Fruit fly (Drosophila melanogaster) whole organism, adult: ENCODE data around the gene sgl.
A peak's percentile ranks its signal among the peaks of the same experiment; 100 is the strongest.

Source experiments
- CG11617 ChIP-seq: fragments of 200-800 bp; sonication (Bioruptor generic); optimal IDR thresholded peaks from 2 replicates; lab custom pipeline; 2017; ENCODE audit warnings: mild to moderate bottlenecking, missing biosample characterization, missing genetic modification reagents, missing genetic modification characterization
- CG12768 ChIP-seq: fragments of 200-800 bp; sonication (Bioruptor generic); optimal IDR thresholded peaks from 2 replicates; lab custom pipeline; 2017; ENCODE audit warnings: missing biosample characterization, missing genetic modification characterization, mild to moderate bottlenecking, moderate library complexity, missing genetic modification reagents
- CG14711 ChIP-seq: fragments of 200-800 bp; sonication (Bioruptor generic); optimal IDR thresholded peaks from 2 replicates; lab custom pipeline; 2018; ENCODE audit warnings: missing biosample characterization, mild to moderate bottlenecking, missing genetic modification characterization, moderate library complexity
- CG1620 ChIP-seq: fragments of 200-800 bp; sonication (Bioruptor generic); optimal IDR thresholded peaks from 2 replicates; lab custom pipeline; 2016; ENCODE audit warnings: missing biosample characterization, missing genetic modification characterization
- CG33017 ChIP-seq: fragments of 200-800 bp; sonication (Bioruptor generic); optimal IDR thresholded peaks from 2 replicates; lab custom pipeline; 2018; ENCODE audit warnings: missing biosample characterization, mild to moderate bottlenecking, missing genetic modification characterization, moderate library complexity
- CG5204 ChIP-seq: fragments of 200-800 bp; sonication (Bioruptor generic); optimal IDR thresholded peaks from 2 replicates; lab custom pipeline; 2016; ENCODE audit warnings: missing biosample characterization, missing genetic modification characterization
- CG7045 ChIP-seq: fragments of 200-800 bp; sonication (Bioruptor generic); optimal IDR thresholded peaks from 2 replicates; lab custom pipeline; 2017; ENCODE audit warnings: missing biosample characterization, mild to moderate bottlenecking, missing genetic modification characterization
- CG7101 ChIP-seq: fragments of 200-800 bp; sonication (Bioruptor generic); optimal IDR thresholded peaks from 2 replicates; lab custom pipeline; 2018; ENCODE audit warnings: missing biosample characterization, mild to moderate bottlenecking, missing genetic modification characterization, moderate library complexity
- Clk ChIP-seq: fragments of 200-800 bp; sonication (Bioruptor generic); optimal IDR thresholded peaks from 2 replicates; lab custom pipeline; 2017; ENCODE audit warnings: missing biosample characterization, missing genetic modification characterization
- Crg-1 ChIP-seq: fragments of 200-800 bp; sonication (Bioruptor generic); optimal IDR thresholded peaks from 2 replicates; lab custom pipeline; 2016; ENCODE audit warnings: missing biosample characterization, missing genetic modification characterization
- Hr96 ChIP-seq: fragments of 200-800 bp; sonication (Bioruptor generic); optimal IDR thresholded peaks from 2 replicates; lab custom pipeline; 2016; ENCODE audit warnings: missing biosample characterization, missing genetic modification characterization
- Mnt ChIP-seq: fragments of 200-800 bp; sonication (Bioruptor generic); optimal IDR thresholded peaks from 2 replicates; lab custom pipeline; 2016; ENCODE audit warnings: missing biosample characterization, mild to moderate bottlenecking, missing genetic modification characterization
- bab1 ChIP-seq: fragments of 200-800 bp; sonication (Bioruptor generic); optimal IDR thresholded peaks from 3 replicates; lab custom pipeline; 2019; ENCODE audit warnings: missing biosample characterization, mild to moderate bottlenecking, missing genetic modification characterization, moderate library complexity
- cic ChIP-seq: fragments of 200-800 bp; sonication (Bioruptor generic); optimal IDR thresholded peaks from 2 replicates; lab custom pipeline; 2017; ENCODE audit warnings: missing biosample characterization, mild to moderate bottlenecking, missing genetic modification characterization, moderate library complexity
- cnc ChIP-seq, 2 experiments: fragments of >200 bp; optimal IDR thresholded peaks; 2 replicates each; lab custom pipeline; 2017
- kay ChIP-seq: fragments of 200-800 bp; sonication (Bioruptor generic); peaks from one replicate; lab custom pipeline; 2016; ENCODE audit warnings: missing biosample characterization, missing genetic modification characterization, borderline replicate concordance
- ovo ChIP-seq: fragments of 200-800 bp; sonication (Bioruptor generic); optimal IDR thresholded peaks from 2 replicates; lab custom pipeline; 2016; ENCODE audit warnings: missing biosample characterization, missing genetic modification characterization
- pad ChIP-seq: fragments of 200-800 bp; sonication (Bioruptor generic); optimal IDR thresholded peaks from 3 replicates; lab custom pipeline; 2017; ENCODE audit warnings: missing biosample characterization, missing genetic modification characterization, mild to moderate bottlenecking, moderate library complexity, missing genetic modification reagents
- tj ChIP-seq: fragments of 200-800 bp; sonication (Bioruptor generic); optimal IDR thresholded peaks from 3 replicates; lab custom pipeline; 2017; ENCODE audit warnings: missing biosample characterization, mild to moderate bottlenecking, missing genetic modification characterization, moderate library complexity
- toe ChIP-seq: fragments of 200-800 bp; sonication (Bioruptor generic); optimal IDR thresholded peaks from 2 replicates; lab custom pipeline; 2016; ENCODE audit warnings: missing biosample characterization, missing genetic modification characterization

The sgl gene

dm6 chr3L:7006421-7006820 is 41.9 kb upstream of the sgl start:
- TF ChIP-seq CG7045 (GFP tag; lab: Kevin White, UChicago) (no peak), cnc (optimal IDR thresholded peaks at IDR 0.05; lab: Kevin White, UChicago) (no peak), CG11617 (GFP tag; lab: Kevin White, UChicago) (no peak), cic (no peak), kay (GFP tag; lab: Kevin White, UChicago) (no peak), Clk (no peak), pad (GFP tag; lab: Kevin White, UChicago) (no peak), CG12768 (no peak)

dm6 chr3L:7003132-7003531 is 38.6 kb upstream of the sgl start:
- TF ChIP-seq kay (GFP tag; lab: Kevin White, UChicago), result no peak
- no peak for TF ChIP-seq CG7101 (tag; lab: Kevin White, UChicago)
- no peak for TF ChIP-seq CG11617 (GFP tag; lab: Kevin White, UChicago)
- no peak for TF ChIP-seq pad (GFP tag; lab: Kevin White, UChicago)
- no peak for TF ChIP-seq CG7045 (GFP tag; lab: Kevin White, UChicago)
- no peak for TF ChIP-seq CG14711 (tag; lab: Kevin White, UChicago)
- TF ChIP-seq CG12768, result no peak
- no peak for TF ChIP-seq Crg-1 (GFP tag; lab: Kevin White, UChicago)
- TF ChIP-seq bab1 (GFP tag; lab: Kevin White, UChicago), result no peak
- no peak for TF ChIP-seq cic
- TF ChIP-seq Clk, result no peak
- no peak for TF ChIP-seq CG5204 (GFP tag; lab: Kevin White, UChicago)
- TF ChIP-seq Mnt (GFP tag; lab: Kevin White, UChicago), result no peak
- no peak for TF ChIP-seq tj
- TF ChIP-seq CG33017 (tag; lab: Kevin White, UChicago), result no peak
- TF ChIP-seq toe (GFP tag; lab: Kevin White, UChicago), result no peak
- TF ChIP-seq Hr96 (GFP tag; lab: Kevin White, UChicago), result no peak
- no peak for TF ChIP-seq ovo (GFP tag; lab: Kevin White, UChicago)

dm6 chr3L:7002355-7002754 is 37.8 kb upstream of the sgl start:
- TF ChIP-seq tj, result peak; percentile 81
- no peak for TF ChIP-seq cic

- no peak for TF ChIP-seq CG5204 (GFP tag; lab: Kevin White, UChicago)
- TF ChIP-seq Clk, result no peak
- TF ChIP-seq Mnt (GFP tag; lab: Kevin White, UChicago), result no peak
- no peak for TF ChIP-seq CG7101 (tag; lab: Kevin White, UChicago)
- no peak for TF ChIP-seq toe (GFP tag; lab: Kevin White, UChicago)
- TF ChIP-seq ovo (GFP tag; lab: Kevin White, UChicago), result no peak
- TF ChIP-seq Hr96 (GFP tag; lab: Kevin White, UChicago), result no peak
- TF ChIP-seq CG7045 (GFP tag; lab: Kevin White, UChicago), result no peak
- TF ChIP-seq bab1 (GFP tag; lab: Kevin White, UChicago), result no peak
- TF ChIP-seq tj, result no peak
- no peak for TF ChIP-seq cic
- TF ChIP-seq kay (GFP tag; lab: Kevin White, UChicago), result no peak
- no peak for TF ChIP-seq pad (GFP tag; lab: Kevin White, UChicago)
- no peak for TF ChIP-seq CG12768
- TF ChIP-seq cnc (optimal IDR thresholded peaks at IDR 0.05; lab: Kevin White, UChicago), result no peak
- no peak for TF ChIP-seq CG11617 (GFP tag; lab: Kevin White, UChicago)
- no peak for TF ChIP-seq CG1620 (GFP tag; lab: Kevin White, UChicago)
- no peak for TF ChIP-seq CG33017 (tag; lab: Kevin White, UChicago)
These were observed 37.3 kb upstream of the sgl start for dm6 chr3L:7001855-7002254.

- TF ChIP-seq CG14711 (tag; lab: Kevin White, UChicago) (no peak), toe (GFP tag; lab: Kevin White, UChicago) (no peak), pad (GFP tag; lab: Kevin White, UChicago) (no peak), Hr96 (GFP tag; lab: Kevin White, UChicago) (no peak), kay (GFP tag; lab: Kevin White, UChicago) (no peak), CG7101 (tag; lab: Kevin White, UChicago) (no peak)
These were observed 35.4 kb upstream of the sgl start for dm6 chr3L:6999993-7000392.

- no peak for TF ChIP-seq Crg-1 (GFP tag; lab: Kevin White, UChicago)
- TF ChIP-seq Mnt (GFP tag; lab: Kevin White, UChicago), result peak; percentile 78
- TF ChIP-seq CG5204 (GFP tag; lab: Kevin White, UChicago), result no peak
- no peak for TF ChIP-seq CG12768
- no peak for TF ChIP-seq cnc (optimal IDR thresholded peaks at IDR 0.05; lab: Kevin White, UChicago)
- TF ChIP-seq Clk, result no peak
- no peak for TF ChIP-seq kay (GFP tag; lab: Kevin White, UChicago)
- no peak for TF ChIP-seq CG33017 (tag; lab: Kevin White, UChicago)
- no peak for TF ChIP-seq CG1620 (GFP tag; lab: Kevin White, UChicago)
- no peak for TF ChIP-seq ovo (GFP tag; lab: Kevin White, UChicago)
- TF ChIP-seq bab1 (GFP tag; lab: Kevin White, UChicago), result peak; percentile 12
- no peak for TF ChIP-seq cic
- no peak for TF ChIP-seq CG7101 (tag; lab: Kevin White, UChicago)
- no peak for TF ChIP-seq pad (GFP tag; lab: Kevin White, UChicago)
- TF ChIP-seq Hr96 (GFP tag; lab: Kevin White, UChicago), result no peak
These were observed 34.1 kb upstream of the sgl start, which contains the start of gene Mp for dm6 chr3L:6998692-6999091. Gene Mp, plus strand, starts transcription at chr3L:6998843.

dm6 chr3L:6997410-6997809 is 32.9 kb upstream of the sgl start:
- TF ChIP-seq toe (GFP tag; lab: Kevin White, UChicago) (no peak), CG12768 (no peak), CG5204 (GFP tag; lab: Kevin White, UChicago) (no peak), pad (GFP tag; lab: Kevin White, UChicago) (no peak), CG14711 (tag; lab: Kevin White, UChicago) (no peak), cic (no peak), Crg-1 (GFP tag; lab: Kevin White, UChicago) (no peak), Mnt (GFP tag; lab: Kevin White, UChicago) (no peak), CG7045 (GFP tag; lab: Kevin White, UChicago) (no peak), Hr96 (GFP tag; lab: Kevin White, UChicago) (no peak), cnc (optimal IDR thresholded peaks at IDR 0.05; lab: Kevin White, UChicago) (no peak)
